Worm (Caenorhabditis elegans): ENCODE results near the gene nhr-27.
A peak's percentile ranks its signal among the peaks of the same experiment; 100 is the strongest.

nhr-27 gene

DNA sequence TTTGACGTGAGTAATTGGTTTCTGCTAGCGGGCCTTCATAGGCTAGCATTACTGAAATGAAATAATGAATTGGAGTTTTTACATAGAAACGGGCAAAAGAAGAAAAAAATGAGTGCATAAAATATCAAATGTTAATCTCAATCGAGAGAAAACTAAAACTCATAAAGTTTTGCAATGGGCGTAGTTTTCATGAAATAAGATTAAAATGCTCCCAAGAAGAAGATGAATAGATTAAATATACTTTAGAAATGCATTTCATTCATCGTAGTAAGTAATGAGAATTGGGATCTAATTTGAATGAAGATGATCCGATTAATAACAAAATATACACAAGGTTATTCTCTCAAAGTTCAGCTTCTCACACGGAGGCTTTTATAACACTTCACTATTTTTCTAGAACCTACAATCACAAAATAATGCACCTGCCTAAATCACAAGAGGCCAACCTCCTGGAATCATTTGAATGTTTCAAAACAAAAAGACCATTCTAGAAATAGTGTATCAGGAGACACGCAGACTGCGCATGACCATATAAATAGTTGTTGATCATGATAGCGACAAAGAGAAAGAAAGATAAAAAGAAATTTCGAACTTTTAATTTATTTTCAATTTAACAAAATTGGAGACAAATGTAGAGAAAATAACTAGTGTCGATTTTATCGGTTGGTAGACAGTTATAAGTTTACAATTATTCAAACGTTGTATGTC is 140.2 kb downstream of the nhr-27 start, which contains the start of gene nhr-17 (continued):
- TF ChIP-seq pqm-1 (tag; optimal IDR thresholded peaks at IDR 0.05) (no peak), lin-1 (GFP tag; IDR thresholded peaks at IDR 0.05) (no peak), ceh-82 (tag; optimal IDR thresholded peaks at IDR 0.05) (no peak), nhr-11 (tag; optimal IDR thresholded peaks at IDR 0.05) (peak; percentile 15), aly-2 (tag; optimal IDR thresholded peaks at IDR 0.05) (no peak), nhr-42 (GFP tag; IDR thresholded peaks at IDR 0.05) (0 out of 2 replicates have a peak, but pooled peaks have one; percentile 9), tag-97 (GFP tag; IDR thresholded peaks at IDR 0.05) (no peak), mdt-29 (GFP tag; IDR thresholded peaks at IDR 0.05) (peak; percentile 95), vab-7 (GFP tag; IDR thresholded peaks at IDR 0.05) (no peak), daf-12 (tag; optimal IDR thresholded peaks at IDR 0.05) (no peak), nhr-237 (tag; optimal IDR thresholded peaks at IDR 0.05) (no peak), dve-1 (tag; optimal IDR thresholded peaks at IDR 0.05; ENCODE audit: insufficient read depth) (peak; percentile 76), jun-1 (tag; optimal IDR thresholded peaks at IDR 0.05) (no peak), nhr-41 (GFP tag; IDR thresholded peaks at IDR 0.05) (no peak), daf-16 (GFP tag; optimal IDR thresholded peaks at IDR 0.05) (no peak), daf-16 (tag; optimal IDR thresholded peaks at IDR 0.05) (peak; percentile 93), nhr-25 (tag; optimal IDR thresholded peaks at IDR 0.05; ENCODE audit: borderline replicate concordance, insufficient read depth) (no peak), madf-9 (GFP tag; conservative IDR thresholded peaks at IDR 0.05) (no peak), mep-1 (tag; optimal IDR thresholded peaks at IDR 0.05) (peak; percentile 44), snpc-4 (tag; optimal IDR thresholded peaks at IDR 0.05) (no peak), dmd-6 (GFP tag; IDR thresholded peaks at IDR 0.05) (peak; percentile 47), nhr-77 (tag; optimal IDR thresholded peaks at IDR 0.05) (peak; percentile 30), sdz-12 (GFP tag; optimal IDR thresholded peaks at IDR 0.05) (no peak), ces-1 (GFP tag; optimal IDR thresholded peaks at IDR 0.05) (no peak), hif-1 (tag; optimal IDR thresholded peaks at IDR 0.05) (no peak), hlh-30 (tag; optimal IDR thresholded peaks at IDR 0.05; ENCODE audit: insufficient read depth) (peak; percentile 97), Y5F2A.4 (GFP tag; optimal IDR thresholded peaks at IDR 0.05) (no peak), hlh-11 (tag; optimal IDR thresholded peaks at IDR 0.05) (peak; percentile 60), ceh-62 (tag; optimal IDR thresholded peaks at IDR 0.05) (no peak), lsy-2 (tag; optimal IDR thresholded peaks at IDR 0.05) (peak in 1 of 2 experiments; percentile 34), ceh-32 (tag; optimal IDR thresholded peaks at IDR 0.05; ENCODE audit: poor library complexity) (no peak), T26A8.4 (GFP tag; IDR thresholded peaks at IDR 0.05) (peak; percentile 44; the same call in 1 of the 2 replicates), cey-2 (tag; optimal IDR thresholded peaks at IDR 0.05; ENCODE audit: borderline replicate concordance, insufficient read depth) (no peak)

DNA sequence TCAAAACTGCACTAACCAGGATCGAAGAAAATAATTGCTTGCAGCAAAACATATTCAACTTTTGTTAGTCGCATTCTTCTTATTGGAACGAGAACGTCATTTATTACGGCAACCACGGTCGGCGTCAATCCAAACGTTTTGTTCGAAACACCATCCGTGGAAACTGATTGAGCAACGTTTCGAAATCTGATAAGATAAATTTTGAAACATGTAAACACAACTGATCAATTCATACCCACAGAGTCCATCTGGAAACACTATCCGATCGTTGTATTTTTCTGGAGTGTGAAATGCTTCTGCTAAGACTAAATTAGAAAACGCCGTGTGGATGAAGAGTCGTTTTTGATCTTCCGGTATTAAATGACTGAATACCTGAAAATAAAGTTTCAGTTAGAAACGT is 142.3 kb downstream of the nhr-27 start:
- TF ChIP-seq unc-62 (GFP tag; optimal IDR thresholded peaks at IDR 0.05 in 1 of 2) (peak in 1 of 2 experiments; percentile 35), unc-62 (tag; optimal IDR thresholded peaks at IDR 0.05) (no peak), hmg-1.1 (GFP tag; IDR thresholded peaks at IDR 0.05) (0 out of 2 replicates have a peak, but pooled peaks have one; percentile 20), mxl-2 (GFP tag; conservative IDR thresholded peaks at IDR 0.05) (0 out of 2 replicates have a peak, but pooled peaks have one; percentile 29), aha-1 (tag) (peak; percentile 41), jun-1 (tag; optimal IDR thresholded peaks at IDR 0.05) (no peak)

DNA sequence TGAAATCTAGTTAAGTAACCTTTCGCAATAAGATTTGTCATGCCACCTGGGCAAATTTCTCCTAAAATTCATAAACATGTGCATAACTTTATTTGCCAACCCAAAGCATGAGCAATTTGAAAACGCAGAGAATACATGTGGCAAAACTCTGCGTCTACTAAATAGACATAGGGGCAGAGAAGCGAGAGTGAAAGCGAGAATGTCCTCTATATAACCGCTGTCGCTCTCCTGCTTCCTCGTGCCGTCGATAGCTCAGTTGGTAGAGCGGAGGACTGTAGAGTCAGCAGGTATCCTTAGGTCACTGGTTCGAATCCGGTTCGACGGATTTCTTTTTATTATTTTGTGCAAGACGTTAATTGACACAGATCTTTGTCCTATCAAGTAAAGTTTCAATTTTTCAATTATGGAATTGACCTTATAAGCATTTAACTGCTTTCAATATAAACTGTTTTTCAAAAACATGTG is 143.1 kb downstream of the nhr-27 start:
- TF ChIP-seq nhr-111 (GFP tag; optimal IDR thresholded peaks at IDR 0.05), result peak; percentile 83
- TF ChIP-seq fkh-10 (GFP tag; optimal IDR thresholded peaks at IDR 0.05), result no peak
- TF ChIP-seq T26A8.4 (GFP tag; IDR thresholded peaks at IDR 0.05), result peak; percentile 94
- TF ChIP-seq spr-1 (tag; optimal IDR thresholded peaks at IDR 0.05), result peak; percentile 85
- peak; percentile 96 for TF ChIP-seq lim-7 (GFP tag; IDR thresholded peaks at IDR 0.05)
- peak; percentile 90 for TF ChIP-seq nhr-102 (tag; optimal IDR thresholded peaks at IDR 0.05)
- no peak for TF ChIP-seq cey-2 (tag; optimal IDR thresholded peaks at IDR 0.05; ENCODE audit: borderline replicate concordance, insufficient read depth)
- peak; percentile 71 for TF ChIP-seq zip-2 (tag; optimal IDR thresholded peaks at IDR 0.05)
- TF ChIP-seq lin-39 (tag; optimal IDR thresholded peaks at IDR 0.05), result no peak
- TF ChIP-seq ztf-11 (tag; optimal IDR thresholded peaks at IDR 0.05), result no peak
- TF ChIP-seq mdl-1 (tag; optimal IDR thresholded peaks at IDR 0.05), result peak; percentile 44 to 55
- no peak for TF ChIP-seq zfp-2 (tag; optimal IDR thresholded peaks at IDR 0.05)
- TF ChIP-seq T20F7.1 (GFP tag; optimal IDR thresholded peaks at IDR 0.05), result peak; percentile 27
